Fruit fly (Drosophila melanogaster): ENCODE data around the gene CG11151.
A peak's percentile ranks its signal among the peaks of the same experiment; 100 is the strongest.

CG11151 gene

dm6 chrX:13721934-13722333, 17.6 kb upstream of the CG11151 start, which contains the start of the genes Mrgn1 and mus101 (continued):
- TF ChIP-seq Asciz (GFP tag; optimal IDR thresholded peaks at IDR 0.05) (no peak), dysf (GFP tag; IDR thresholded peaks at IDR 0.05) (no peak), BEAF-32 (GFP tag; optimal IDR thresholded peaks at IDR 0.05) (peak; percentile 85), CG13624 (GFP tag; optimal IDR thresholded peaks at IDR 0.05) (no peak), pum (GFP tag; optimal IDR thresholded peaks at IDR 0.05) (no peak), Sry-β (GFP tag; optimal IDR thresholded peaks at IDR 0.05) (no peak), CG34224 (GFP tag; IDR thresholded peaks at IDR 0.05; ENCODE audit: partially characterized antibody) (peak; percentile 77), CG8944 (GFP tag; optimal IDR thresholded peaks at IDR 0.05) (no peak), hbn (GFP tag; IDR thresholded peaks at IDR 0.05; ENCODE audit: partially characterized antibody) (peak; percentile 78), nerfin-2 (GFP tag; IDR thresholded peaks at IDR 0.05; ENCODE audit: partially characterized antibody) (peak; percentile 57; the same call in 1 of the 2 replicates), BtbVII (GFP tag; optimal IDR thresholded peaks at IDR 0.05) (no peak), run (tag; optimal IDR thresholded peaks at IDR 0.05) (no peak), E2f2 (GFP tag; IDR thresholded peaks at IDR 0.05) (peak; percentile 82), aop (GFP tag; IDR thresholded peaks at IDR 0.05) (no peak), tup (GFP tag; optimal IDR thresholded peaks at IDR 0.05) (no peak), insv (GFP tag; optimal IDR thresholded peaks at IDR 0.05) (peak in 1 of 2 experiments; percentile 63), cg (GFP tag; optimal IDR thresholded peaks at IDR 0.05) (peak; percentile 30), stwl (tag; optimal IDR thresholded peaks at IDR 0.05) (peak; percentile 56), Med (GFP tag) (peak; percentile 44)

- no peak for TF ChIP-seq CG10321 (GFP tag; IDR thresholded peaks at IDR 0.05)
- TF ChIP-seq Drgx (GFP tag; IDR thresholded peaks at IDR 0.05), result peak; percentile 60
- TF ChIP-seq CG3407 (GFP tag; optimal IDR thresholded peaks at IDR 0.05), result no peak
- no peak for TF ChIP-seq BtbVII (GFP tag; optimal IDR thresholded peaks at IDR 0.05)
- no peak for TF ChIP-seq CG18476 (GFP tag; optimal IDR thresholded peaks at IDR 0.05)
- TF ChIP-seq ranshi (GFP tag; IDR thresholded peaks at IDR 0.05), result 0 out of 2 replicates have a peak, but pooled peaks have one; percentile 30
- TF ChIP-seq Deaf1 (tag; optimal IDR thresholded peaks at IDR 0.05), result no peak
- TF ChIP-seq pan (optimal IDR thresholded peaks at IDR 0.05), result no peak
- TF ChIP-seq pan (GFP tag; optimal IDR thresholded peaks at IDR 0.05 in 1 of 2, IDR thresholded peaks at IDR 0.05 in 1 of 2), result peak in 1 of 2 experiments; percentile 21
- peak; percentile 13 for TF ChIP-seq lilli (GFP tag; optimal IDR thresholded peaks at IDR 0.05)
- TF ChIP-seq Dll (GFP tag; IDR thresholded peaks at IDR 0.05; ENCODE audit: partially characterized antibody), result no peak
- no peak for TF ChIP-seq Gug (GFP tag; IDR thresholded peaks at IDR 0.05)
- peak; percentile 29 for TF ChIP-seq CG10979 (tag; optimal IDR thresholded peaks at IDR 0.05)
- peak; percentile 19 for TF ChIP-seq CG17829 (tag; optimal IDR thresholded peaks at IDR 0.05)
- TF ChIP-seq Sox100B (GFP tag; optimal IDR thresholded peaks at IDR 0.05), result peak; percentile 29
- TF ChIP-seq CrebB (tag; optimal IDR thresholded peaks at IDR 0.05), result no peak
- peak; percentile 25 for TF ChIP-seq phol (tag; optimal IDR thresholded peaks at IDR 0.05)
- peak; percentile 56; the same call in 2 of the 3 replicates for TF ChIP-seq CG11695 (GFP tag; IDR thresholded peaks at IDR 0.05)
- peak; percentile 22 for TF ChIP-seq CG2712 (tag; optimal IDR thresholded peaks at IDR 0.05)
- peak; percentile 8 for TF ChIP-seq CG12659 (GFP tag; optimal IDR thresholded peaks at IDR 0.05)
- TF ChIP-seq CG10267 (tag; optimal IDR thresholded peaks at IDR 0.05), result peak; percentile 21
- peak; percentile 7 for TF ChIP-seq az2 (GFP tag; optimal IDR thresholded peaks at IDR 0.05)
- peak; percentile 20; the same call in 1 of the 2 replicates for TF ChIP-seq Ptx1 (GFP tag; IDR thresholded peaks at IDR 0.05)
- 0 out of 2 replicates have a peak, but pooled peaks have one; percentile 15 for TF ChIP-seq Rfx (GFP tag; IDR thresholded peaks at IDR 0.05)
- peak; percentile 28; the same call in 1 of the 3 replicates for TF ChIP-seq row (GFP tag; IDR thresholded peaks at IDR 0.05)
- TF ChIP-seq CG14014 (GFP tag; IDR thresholded peaks at IDR 0.05), result 0 out of 2 replicates have a peak, but pooled peaks have one; percentile 12
- peak; percentile 27 for TF ChIP-seq CG30403 (GFP tag; optimal IDR thresholded peaks at IDR 0.05)
- no peak for TF ChIP-seq CG17802 (tag; optimal IDR thresholded peaks at IDR 0.05)
- no peak for TF ChIP-seq E2f1 (GFP tag; IDR thresholded peaks at IDR 0.05)
- peak; percentile 24 for TF ChIP-seq CG2120 (GFP tag; optimal IDR thresholded peaks at IDR 0.05)
- TF ChIP-seq ci (GFP tag; IDR thresholded peaks at IDR 0.05), result no peak
- no peak for TF ChIP-seq ttk (GFP tag; IDR thresholded peaks at IDR 0.05)
- TF ChIP-seq so (GFP tag; IDR thresholded peaks at IDR 0.05), result no peak
Observed at dm6 chrX:13734866-13735265, 4.7 kb upstream of the CG11151 start.
